Worm (Caenorhabditis elegans) whole organism, L4 larva: ENCODE data around the gene ints-7.

Experiments
- F37D6.2 ChIP-seq: sonication (generic microtip); optimal IDR thresholded peaks from 2 replicates; lab custom pipeline; 2016; ENCODE audit warnings: mild to moderate bottlenecking, missing genetic modification characterization, missing compliant biosample characterization
- F49E8.2 ChIP-seq: sonication (generic microtip); optimal IDR thresholded peaks from 2 replicates; lab custom pipeline; 2016; ENCODE audit warnings: missing compliant biosample characterization, mild to moderate bottlenecking, missing genetic modification characterization, borderline replicate concordance
- T26A8.4 ChIP-seq: fragments of 200-800 bp; sonication (Bioruptor generic); IDR thresholded peaks from 2 replicates; pipeline ENCODE4 v1.3.6; 2022; ENCODE audit warnings: missing genetic modification characterization, missing compliant biosample characterization
- Y48G9A.11 ChIP-seq: fragments of 200-800 bp; sonication (Bioruptor generic); IDR thresholded peaks from 2 replicates; pipeline ENCODE4 v1.3.6; 2022; ENCODE audit warnings: missing genetic modification reagents, missing genetic modification characterization, missing compliant biosample characterization
- Y5F2A.4 ChIP-seq: fragments of 200-800 bp; sonication (Bioruptor generic); optimal IDR thresholded peaks from 2 replicates; lab custom pipeline; 2018; ENCODE audit warnings: mild to moderate bottlenecking, missing genetic modification characterization, missing compliant biosample characterization
- Y75B8A.6 ChIP-seq: fragments of 200-800 bp; sonication (Bioruptor generic); IDR thresholded peaks from 2 replicates; pipeline ENCODE4 v1.3.6; 2022; ENCODE audit warnings: missing genetic modification reagents, missing genetic modification characterization, missing compliant biosample characterization
- arid-1 ChIP-seq: fragments of 200-800 bp; sonication (Bioruptor generic); conservative IDR thresholded peaks from 2 replicates; pipeline ENCODE4 v1.3.6; 2022; ENCODE audit warnings: missing genetic modification reagents, missing genetic modification characterization, missing compliant biosample characterization
- ceh-32 ChIP-seq: sonication (generic microtip); optimal IDR thresholded peaks from 2 replicates; lab custom pipeline; 2016; ENCODE audit warnings: mild to moderate bottlenecking, missing genetic modification characterization, missing compliant biosample characterization; ENCODE audit not compliant: poor library complexity
- ces-1 ChIP-seq: fragments of 150-350 bp; sonication (generic microtip); optimal IDR thresholded peaks from 4 replicates; lab custom pipeline; 2014; ENCODE audit warnings: missing biosample characterization, missing genetic modification reagents, missing genetic modification characterization
- ctbp-1 ChIP-seq: fragments of 200-800 bp; sonication (Bioruptor generic); IDR thresholded peaks from 2 replicates; pipeline ENCODE4 v1.3.6; 2022; ENCODE audit warnings: missing genetic modification reagents, missing genetic modification characterization, missing compliant biosample characterization
- daf-12 ChIP-seq: fragments of 150-350 bp; optimal IDR thresholded peaks from 2 replicates; lab custom pipeline; 2014; ENCODE audit warnings: missing biosample characterization, missing genetic modification reagents, missing genetic modification characterization
- daf-16 ChIP-seq, 3 experiments: sonication (generic microtip); optimal IDR thresholded peaks; 2 replicates each; lab custom pipeline; 2016 to 2017; ENCODE audit warnings: missing genetic modification characterization in 3 of 3, missing genetic modification reagents in 3 of 3, mild to moderate bottlenecking in 2 of 3, missing compliant biosample characterization in 2 of 3, missing biosample characterization in 1 of 3, moderate library complexity in 1 of 3
- dmd-8 ChIP-seq: fragments of 200-800 bp; sonication (Bioruptor generic); IDR thresholded peaks from 2 replicates; pipeline ENCODE4 v1.3.6; 2022; ENCODE audit warnings: missing genetic modification characterization, missing compliant biosample characterization
- duxl-1 ChIP-seq: sonication (generic microtip); optimal IDR thresholded peaks from 2 replicates; lab custom pipeline; 2016; ENCODE audit warnings: mild to moderate bottlenecking, missing genetic modification characterization, moderate library complexity, missing compliant biosample characterization; ENCODE audit not compliant: poor library complexity
- egl-43 ChIP-seq: fragments of 200-800 bp; sonication (Bioruptor generic); IDR thresholded peaks from 2 replicates; pipeline ENCODE4 v1.3.6; 2022; ENCODE audit warnings: missing genetic modification reagents, missing genetic modification characterization, missing compliant biosample characterization
- fkh-10 ChIP-seq: fragments of 150-350 bp; optimal IDR thresholded peaks from 2 replicates; lab custom pipeline; 2014; ENCODE audit warnings: missing biosample characterization, missing genetic modification reagents, missing genetic modification characterization
- fos-1 ChIP-seq: fragments of 150-350 bp; optimal IDR thresholded peaks from 2 replicates; lab custom pipeline; 2014; ENCODE audit warnings: missing biosample characterization, missing genetic modification characterization
- hlh-30 ChIP-seq: sonication (generic microtip); optimal IDR thresholded peaks from 2 replicates; lab custom pipeline; 2017; ENCODE audit warnings: antibody characterized with exemption, mild to moderate bottlenecking, missing genetic modification characterization, missing compliant biosample characterization; ENCODE audit not compliant: insufficient read depth
- lin-1 ChIP-seq: fragments of 200-800 bp; sonication (Bioruptor generic); IDR thresholded peaks from 2 replicates; pipeline ENCODE4 v1.3.6; 2022; ENCODE audit warnings: missing genetic modification reagents, missing genetic modification characterization, missing compliant biosample characterization
- lin-13 ChIP-seq: fragments of 150-350 bp; optimal IDR thresholded peaks from 2 replicates; lab custom pipeline; 2014; ENCODE audit warnings: missing biosample characterization, missing genetic modification reagents, missing genetic modification characterization
- lin-39 ChIP-seq: fragments of 150-350 bp; optimal IDR thresholded peaks from 2 replicates; lab custom pipeline; 2014; ENCODE audit warnings: missing biosample characterization, missing genetic modification reagents, missing genetic modification characterization
- lsy-2 ChIP-seq, 2 experiments: fragments of 150-350 bp in 1 of 2; sonication (generic microtip) in 1 of 2; optimal IDR thresholded peaks; 2 replicates each; lab custom pipeline; 2014 to 2017; ENCODE audit warnings: missing biosample characterization in 2 of 2, missing genetic modification characterization in 2 of 2
- mdt-29 ChIP-seq: fragments of 200-800 bp; sonication (Bioruptor generic); IDR thresholded peaks from 2 replicates; pipeline ENCODE4 v1.3.6; 2022; ENCODE audit warnings: missing genetic modification reagents, missing genetic modification characterization, missing compliant biosample characterization
- mes-2 ChIP-seq: sonication (generic microtip); optimal IDR thresholded peaks from 2 replicates; lab custom pipeline; 2016; ENCODE audit warnings: missing genotype, mild to moderate bottlenecking, missing genetic modification characterization, missing compliant biosample characterization; ENCODE audit not compliant: poor library complexity, severe bottlenecking
- mxl-3 ChIP-seq: fragments of 200-800 bp; sonication (Bioruptor generic); optimal IDR thresholded peaks from 2 replicates; lab custom pipeline; 2018; ENCODE audit warnings: mild to moderate bottlenecking, missing genetic modification characterization, missing compliant biosample characterization
- nhr-10 ChIP-seq: fragments of 150-350 bp; optimal IDR thresholded peaks from 2 replicates; lab custom pipeline; 2014; ENCODE audit warnings: missing biosample characterization, missing genetic modification characterization
- nhr-102 ChIP-seq: sonication (generic microtip); optimal IDR thresholded peaks from 2 replicates; lab custom pipeline; 2016; ENCODE audit warnings: mild to moderate bottlenecking, missing genetic modification characterization, moderate library complexity, missing compliant biosample characterization
- nhr-237 ChIP-seq: sonication (generic microtip); optimal IDR thresholded peaks from 2 replicates; lab custom pipeline; 2017; ENCODE audit warnings: missing biosample characterization, missing genetic modification characterization
- nhr-25 ChIP-seq: sonication (generic microtip); optimal IDR thresholded peaks from 2 replicates; lab custom pipeline; 2017; ENCODE audit warnings: missing genetic modification characterization, mild to moderate bottlenecking, missing compliant biosample characterization, antibody characterized with exemption, moderate library complexity, borderline replicate concordance; ENCODE audit not compliant: insufficient read depth
- nhr-28 ChIP-seq: fragments of 150-350 bp; optimal IDR thresholded peaks from 2 replicates; lab custom pipeline; 2014; ENCODE audit warnings: missing biosample characterization, missing genetic modification characterization
- nhr-42 ChIP-seq: fragments of 200-800 bp; sonication (Bioruptor generic); IDR thresholded peaks from 2 replicates; pipeline ENCODE4 v1.3.6; 2022; ENCODE audit warnings: missing genetic modification characterization, missing compliant biosample characterization
- nhr-6 ChIP-seq: fragments of 150-350 bp; optimal IDR thresholded peaks from 2 replicates; lab custom pipeline; 2014; ENCODE audit warnings: missing biosample characterization, missing genetic modification characterization
- pha-4 ChIP-seq, 2 experiments: fragments of 150-350 bp in 1 of 2; fragments of 200-800 bp in 1 of 2; sonication (Bioruptor generic) in 1 of 2; IDR thresholded peaks in 1 of 2; optimal IDR thresholded peaks in 1 of 2; 2 replicates each; pipeline versions ENCODE4 v1.3.6 to Lab custom; 2014 to 2022; ENCODE audit warnings: missing genetic modification characterization in 2 of 2, missing genetic modification reagents in 2 of 2, missing biosample characterization in 1 of 2, missing compliant biosample characterization in 1 of 2
- php-3 ChIP-seq: fragments of 200-800 bp; sonication (Bioruptor generic); IDR thresholded peaks from 2 replicates; pipeline ENCODE4 v1.3.6; 2022; ENCODE audit warnings: missing genetic modification reagents, missing genetic modification characterization, missing compliant biosample characterization
- pqm-1 ChIP-seq: sonication (generic microtip); optimal IDR thresholded peaks from 2 replicates; lab custom pipeline; 2017; ENCODE audit warnings: missing biosample characterization, missing genetic modification characterization
- set-16 ChIP-seq: fragments of 200-800 bp; sonication (Bioruptor generic); IDR thresholded peaks from 2 replicates; pipeline ENCODE4 v1.3.6; 2022; ENCODE audit warnings: missing genetic modification reagents, missing genetic modification characterization, missing compliant biosample characterization
- snpc-1.2 ChIP-seq: fragments of 200-800 bp; sonication (Bioruptor generic); IDR thresholded peaks from 2 replicates; pipeline ENCODE4 v1.3.6; 2022; ENCODE audit warnings: missing genetic modification reagents, missing genetic modification characterization, missing compliant biosample characterization
- tra-1 ChIP-seq: fragments of 200-800 bp; sonication (Bioruptor generic); IDR thresholded peaks from 2 replicates; pipeline ENCODE4 v1.3.6; 2022; ENCODE audit warnings: missing genetic modification reagents, missing genetic modification characterization, missing compliant biosample characterization
- zag-1 ChIP-seq: fragments of 150-350 bp; optimal IDR thresholded peaks from 2 replicates; lab custom pipeline; 2014; ENCODE audit warnings: missing biosample characterization, missing genetic modification characterization
- zfp-2 ChIP-seq: sonication (generic microtip); optimal IDR thresholded peaks from 2 replicates; lab custom pipeline; 2016; ENCODE audit warnings: mild to moderate bottlenecking, missing genetic modification characterization, missing compliant biosample characterization
- zip-2 ChIP-seq: fragments of 150-350 bp; optimal IDR thresholded peaks from 2 replicates; lab custom pipeline; 2014; ENCODE audit warnings: missing biosample characterization, missing genetic modification characterization
- ztf-11 ChIP-seq: fragments of 150-350 bp; optimal IDR thresholded peaks from 2 replicates; lab custom pipeline; 2014; ENCODE audit warnings: missing biosample characterization, missing genetic modification characterization
- ztf-7 ChIP-seq: fragments of 150-350 bp; optimal IDR thresholded peaks from 2 replicates; lab custom pipeline; 2014; ENCODE audit warnings: missing biosample characterization, missing genetic modification characterization

The ints-7 gene

ce11 chrII:11556338-11556737 lies 26.3 kb upstream of the ints-7 start, which contains the start of gene F54D5.17:
Gene F54D5.17 (plus strand): TSS chrII:11556638.
- peak; percentile 15; the same call in 1 of the 2 replicates for TF ChIP-seq set-16 (GFP tag; lab: Robert Waterston, UW)
- no peak for TF ChIP-seq dmd-8
- TF ChIP-seq nhr-28: no peak

- TF ChIP-seq daf-16 (GFP tag; optimal IDR thresholded peaks at IDR 0.05; lab: Kevin White, UChicago): no peak
- TF ChIP-seq daf-16 (tag; optimal IDR thresholded peaks at IDR 0.05; lab: Kevin White, UChicago): no peak
- no peak for TF ChIP-seq mdt-29 (GFP tag; lab: Robert Waterston, UW)
- no peak for TF ChIP-seq pha-4 (GFP tag; IDR thresholded peaks at IDR 0.05; lab: Robert Waterston, UW)
- no peak for TF ChIP-seq pha-4 (tag; optimal IDR thresholded peaks at IDR 0.05; lab: Kevin White, UChicago)
- no peak for TF ChIP-seq T26A8.4 (GFP tag; lab: Robert Waterston, UW)
- no peak for TF ChIP-seq arid-1 (GFP tag; lab: Robert Waterston, UW)
- no peak for TF ChIP-seq mxl-3 (GFP tag; lab: Kevin White, UChicago)
- TF ChIP-seq lin-1 (GFP tag; lab: Robert Waterston, UW): no peak
- no peak for TF ChIP-seq nhr-10 (tag; lab: Kevin White, UChicago)
- no peak for TF ChIP-seq mes-2
- no peak for TF ChIP-seq hlh-30 (tag; lab: Kevin White, UChicago)
- TF ChIP-seq nhr-237 (tag; lab: Kevin White, UChicago): no peak
- TF ChIP-seq nhr-42 (GFP tag; lab: Robert Waterston, UW): no peak
- no peak for TF ChIP-seq ctbp-1
- TF ChIP-seq dmd-8: no peak
- no peak for TF ChIP-seq fos-1 (tag; lab: Kevin White, UChicago)
- no peak for TF ChIP-seq zag-1
Observed at ce11 chrII:11564127-11564526, 18.5 kb upstream of the ints-7 start, which contains the start of gene F54D5.15. Gene F54D5.15 (minus strand): TSS chrII:11564227.

ce11 chrII:11566970-11567711 lies 15.5 kb upstream of the ints-7 start, which contains the start of gene F54D5.5:
Gene F54D5.5 (minus strand): TSS chrII:11567020.
- no peak for TF ChIP-seq zfp-2 (tag; lab: Kevin White, UChicago)
- no peak for TF ChIP-seq T26A8.4 (GFP tag; lab: Robert Waterston, UW)
- no peak for TF ChIP-seq ztf-7 (tag; lab: Kevin White, UChicago)
- no peak for TF ChIP-seq zip-2 (tag; lab: Kevin White, UChicago)
- TF ChIP-seq egl-43 (GFP tag; lab: Robert Waterston, UW): peak; percentile 69; the same call in 1 of the 2 replicates
- TF ChIP-seq nhr-25 (tag; lab: Kevin White, UChicago): no peak
- TF ChIP-seq pqm-1 (tag; lab: Kevin White, UChicago): no peak
- TF ChIP-seq daf-16 (GFP tag; optimal IDR thresholded peaks at IDR 0.05; lab: Kevin White, UChicago): no peak
- no peak for TF ChIP-seq daf-16 (tag; optimal IDR thresholded peaks at IDR 0.05; lab: Kevin White, UChicago)
- TF ChIP-seq nhr-6 (tag; lab: Kevin White, UChicago): peak; percentile 37
- no peak for TF ChIP-seq lsy-2 (tag; optimal IDR thresholded peaks at IDR 0.05; lab: Kevin White, UChicago)
- no peak for TF ChIP-seq daf-12 (tag; lab: Kevin White, UChicago)
- TF ChIP-seq mxl-3 (GFP tag; lab: Kevin White, UChicago): no peak
- no peak for TF ChIP-seq duxl-1 (tag; lab: Kevin White, UChicago)
- no peak for TF ChIP-seq Y5F2A.4 (GFP tag; lab: Kevin White, UChicago)
- no peak for TF ChIP-seq nhr-28
- TF ChIP-seq Y75B8A.6: no peak
- TF ChIP-seq F49E8.2 (tag; lab: Kevin White, UChicago): no peak
- TF ChIP-seq lin-1 (GFP tag; lab: Robert Waterston, UW): no peak
- TF ChIP-seq snpc-1.2 (GFP tag; lab: Robert Waterston, UW): no peak
- no peak for TF ChIP-seq zag-1
- TF ChIP-seq ceh-32 (tag; lab: Kevin White, UChicago): no peak
- TF ChIP-seq fos-1 (tag; lab: Kevin White, UChicago): no peak
- no peak for TF ChIP-seq fkh-10
- TF ChIP-seq ces-1 (GFP tag; lab: Kevin White, UChicago): no peak
- no peak for TF ChIP-seq lin-13 (GFP tag; lab: Kevin White, UChicago)
- TF ChIP-seq nhr-102: no peak
- TF ChIP-seq lin-39 (tag; lab: Kevin White, UChicago): no peak
- no peak for TF ChIP-seq F37D6.2 (tag; lab: Kevin White, UChicago)
- no peak for TF ChIP-seq tra-1 (GFP tag; lab: Robert Waterston, UW)
- no peak for TF ChIP-seq ztf-11 (tag; lab: Kevin White, UChicago)
- no peak for TF ChIP-seq pha-4 (GFP tag; IDR thresholded peaks at IDR 0.05; lab: Robert Waterston, UW)
- TF ChIP-seq pha-4 (tag; optimal IDR thresholded peaks at IDR 0.05; lab: Kevin White, UChicago): no peak
- no peak for TF ChIP-seq php-3 (GFP tag; lab: Robert Waterston, UW)
- TF ChIP-seq Y48G9A.11 (GFP tag; lab: Robert Waterston, UW): no peak
- TF ChIP-seq dmd-8: no peak
- peak; percentile 68 for TF ChIP-seq set-16 (GFP tag; lab: Robert Waterston, UW)
